Fruit fly (Drosophila melanogaster) whole organism, embryonic: ENCODE results near the gene CG12299.
A peak's percentile ranks its signal among the peaks of the same experiment; 100 is the strongest.

Source experiments
- Aef1 ChIP-seq: fragments of 200-800 bp; sonication (Bioruptor generic); IDR thresholded peaks from 3 replicates; pipeline ENCODE4 v1.3.6; 2022; ENCODE audit warnings: missing biosample characterization, missing genetic modification characterization
- Atf-2 ChIP-seq: fragments of 200-800 bp; sonication (Bioruptor generic); optimal IDR thresholded peaks from 2 replicates; lab custom pipeline; 2016; ENCODE audit warnings: missing biosample characterization, missing genetic modification characterization
- CG10979 ChIP-seq: fragments of 200-800 bp; sonication (Bioruptor generic); optimal IDR thresholded peaks from 2 replicates; lab custom pipeline; 2018; ENCODE audit warnings: missing biosample characterization, mild to moderate bottlenecking, missing genetic modification characterization, moderate library complexity
- CG11093 ChIP-seq: fragments of 200-800 bp; sonication (Bioruptor generic); IDR thresholded peaks from 3 replicates; pipeline ENCODE4 v1.3.6; 2022; ENCODE audit warnings: missing biosample characterization, missing genetic modification characterization
- CG13775 ChIP-seq: fragments of 200-800 bp; sonication (Bioruptor generic); optimal IDR thresholded peaks from 3 replicates; lab custom pipeline; 2017; ENCODE audit warnings: missing biosample characterization, mild to moderate bottlenecking, missing genetic modification characterization
- CG14050 ChIP-seq: fragments of 200-800 bp; sonication (Bioruptor generic); IDR thresholded peaks from 3 replicates; pipeline ENCODE4 v1.3.6; 2022; ENCODE audit warnings: missing biosample characterization, missing genetic modification characterization
- CG15601 ChIP-seq: fragments of 200-800 bp; sonication (Bioruptor generic); optimal IDR thresholded peaks from 3 replicates; lab custom pipeline; 2019; ENCODE audit warnings: missing biosample characterization, mild to moderate bottlenecking, missing genetic modification characterization, moderate library complexity
- CG1603 ChIP-seq: fragments of 200-800 bp; sonication (Bioruptor generic); optimal IDR thresholded peaks from 2 replicates; lab custom pipeline; 2019; ENCODE audit warnings: missing biosample characterization, mild to moderate bottlenecking, missing genetic modification characterization, moderate library complexity
- CG17612 ChIP-seq: fragments of 200-800 bp; sonication (Bioruptor generic); IDR thresholded peaks from 2 replicates; pipeline ENCODE4 v1.3.6; 2022; ENCODE audit warnings: missing biosample characterization, missing genetic modification characterization
- CG1792 ChIP-seq: fragments of 200-800 bp; sonication (Bioruptor generic); optimal IDR thresholded peaks from 2 replicates; lab custom pipeline; 2016; ENCODE audit warnings: missing biosample characterization, missing genetic modification characterization
- CG31441 ChIP-seq: fragments of 200-800 bp; sonication (Bioruptor generic); IDR thresholded peaks from 2 replicates; pipeline ENCODE4 v1.3.6; 2022; ENCODE audit warnings: missing biosample characterization, missing genetic modification characterization
- CG32532 ChIP-seq: fragments of 200-800 bp; sonication (Bioruptor generic); IDR thresholded peaks from 2 replicates; pipeline ENCODE4 v1.3.6; 2022; ENCODE audit warnings: missing biosample characterization, missing genetic modification characterization
- CG34422 ChIP-seq: fragments of 200-800 bp; sonication (Bioruptor generic); IDR thresholded peaks from 3 replicates; pipeline ENCODE4 v1.3.6; 2022; ENCODE audit warnings: missing biosample characterization, missing genetic modification characterization
- CG3838 ChIP-seq: fragments of 200-800 bp; sonication (Bioruptor generic); optimal IDR thresholded peaks from 3 replicates; lab custom pipeline; 2016; ENCODE audit warnings: missing biosample characterization, missing genetic modification characterization
- CG6765 ChIP-seq: fragments of 200-800 bp; sonication (Bioruptor generic); optimal IDR thresholded peaks from 3 replicates; lab custom pipeline; 2017; ENCODE audit warnings: missing biosample characterization, mild to moderate bottlenecking, missing genetic modification characterization
- CG6813 ChIP-seq: fragments of 200-800 bp; sonication (Bioruptor generic); optimal IDR thresholded peaks from 2 replicates; lab custom pipeline; 2017; ENCODE audit warnings: missing biosample characterization, missing genetic modification characterization, mild to moderate bottlenecking, moderate library complexity, missing genetic modification reagents
- CG8924 ChIP-seq: fragments of 200-800 bp; optimal IDR thresholded peaks from 3 replicates; lab custom pipeline; 2019; ENCODE audit warnings: missing biosample characterization, mild to moderate bottlenecking, missing genetic modification characterization, moderate library complexity
- Camta ChIP-seq: fragments of 200-800 bp; sonication (Bioruptor generic); optimal IDR thresholded peaks from 2 replicates; lab custom pipeline; 2016; ENCODE audit warnings: missing biosample characterization, missing genetic modification characterization
- CkIIα-i1 ChIP-seq: fragments of 200-800 bp; sonication (Bioruptor generic); IDR thresholded peaks from 2 replicates; pipeline ENCODE4 v1.3.6; 2022; ENCODE audit warnings: missing biosample characterization, missing genetic modification characterization
- CrebB ChIP-seq: fragments of 200-800 bp; sonication (Bioruptor generic); optimal IDR thresholded peaks from 3 replicates; lab custom pipeline; 2018; ENCODE audit warnings: missing biosample characterization, mild to moderate bottlenecking, missing genetic modification characterization
- Dll ChIP-seq: fragments of 200-800 bp; sonication (Bioruptor generic); IDR thresholded peaks from 4 replicates; pipeline ENCODE4 v1.3.6; 2022; ENCODE audit warnings: missing biosample characterization, missing genetic modification characterization; ENCODE audit not compliant: partially characterized antibody
- Ets97D ChIP-seq: fragments of 200-800 bp; sonication (Bioruptor generic); optimal IDR thresholded peaks from 3 replicates; lab custom pipeline; 2016; ENCODE audit warnings: missing biosample characterization, missing genetic modification characterization
- Hmx ChIP-seq: fragments of 200-800 bp; sonication (Bioruptor generic); optimal IDR thresholded peaks from 2 replicates; lab custom pipeline; 2016; ENCODE audit warnings: missing biosample characterization, missing genetic modification characterization
- Hsf ChIP-seq: fragments of 200-800 bp; sonication (Bioruptor generic); optimal IDR thresholded peaks from 3 replicates; lab custom pipeline; 2016; ENCODE audit warnings: missing biosample characterization, missing genetic modification characterization
- Jarid2 ChIP-seq: fragments of 200-800 bp; sonication (Bioruptor generic); optimal IDR thresholded peaks from 3 replicates; lab custom pipeline; 2017; ENCODE audit warnings: mild to moderate bottlenecking, missing biosample characterization, missing genetic modification reagents, missing genetic modification characterization
- MBD-R2 ChIP-seq: fragments of 200-800 bp; sonication (Bioruptor generic); IDR thresholded peaks from 2 replicates; pipeline ENCODE4 v1.3.6; 2022; ENCODE audit warnings: missing biosample characterization, missing genetic modification characterization
- Med ChIP-seq: fragments of 200-800 bp; sonication (Bioruptor generic); peaks from one replicate; lab custom pipeline; 2016; ENCODE audit warnings: missing biosample characterization, missing genetic modification characterization, mild to moderate bottlenecking, inconsistent platforms, moderate library complexity
- Opbp ChIP-seq: fragments of 200-800 bp; sonication (Bioruptor generic); IDR thresholded peaks from 3 replicates; pipeline ENCODE4 v1.3.6; 2022; ENCODE audit warnings: missing biosample characterization, missing genetic modification characterization; ENCODE audit not compliant: partially characterized antibody
- Ptx1 ChIP-seq: fragments of 200-800 bp; sonication (Bioruptor generic); IDR thresholded peaks from 2 replicates; pipeline ENCODE4 v1.3.6; 2022; ENCODE audit warnings: missing biosample characterization, missing genetic modification characterization
- Stat92E ChIP-seq, 3 experiments: fragments of >200 bp in 2 of 3; fragments of 200-800 bp in 1 of 3; sonication (Bioruptor generic) in 1 of 3; optimal IDR thresholded peaks; 2 replicates each; lab custom pipeline; 2017 to 2019; ENCODE audit warnings: missing biosample characterization in 3 of 3, missing genetic modification characterization in 3 of 3, mild to moderate bottlenecking in 1 of 3, moderate library complexity in 1 of 3
- Trl ChIP-seq, 3 experiments: fragments of >200 bp in 2 of 3; fragments of 200-800 bp in 1 of 3; sonication (Bioruptor generic) in 1 of 3; optimal IDR thresholded peaks; 2 replicates in 1 of 3; 3 replicates in 2 of 3; lab custom pipeline; 2016 to 2017; ENCODE audit warnings: missing biosample characterization in 1 of 3, missing genetic modification characterization in 1 of 3
- ap ChIP-seq: fragments of 200-800 bp; sonication (Bioruptor generic); IDR thresholded peaks from 2 replicates; pipeline ENCODE4 v1.3.6; 2022; ENCODE audit warnings: missing biosample characterization, missing genetic modification characterization
- cg ChIP-seq: fragments of 200-800 bp; sonication (Bioruptor generic); optimal IDR thresholded peaks from 3 replicates; lab custom pipeline; 2019; ENCODE audit warnings: missing biosample characterization, mild to moderate bottlenecking, missing genetic modification characterization, moderate library complexity
- chif ChIP-seq, 2 experiments: fragments of 200-800 bp; sonication (Bioruptor generic); optimal IDR thresholded peaks; 3 replicates each; lab custom pipeline; 2016; ENCODE audit warnings: missing biosample characterization in 2 of 2, missing genetic modification characterization in 2 of 2
- ci ChIP-seq: fragments of 200-800 bp; sonication (Bioruptor generic); IDR thresholded peaks from 3 replicates; pipeline ENCODE4 v1.3.6; 2022; ENCODE audit warnings: missing biosample characterization, missing genetic modification characterization
- dan ChIP-seq: fragments of 200-800 bp; sonication (Bioruptor generic); IDR thresholded peaks from 2 replicates; pipeline ENCODE4 v1.3.6; 2022; ENCODE audit warnings: missing biosample characterization, missing genetic modification characterization
- fu2 ChIP-seq: fragments of 200-800 bp; sonication (Bioruptor generic); optimal IDR thresholded peaks from 2 replicates; lab custom pipeline; 2016; ENCODE audit warnings: missing biosample characterization, missing genetic modification characterization
- hb ChIP-seq: fragments of 200-800 bp; sonication (Bioruptor generic); IDR thresholded peaks from 3 replicates; pipeline ENCODE4 v1.3.6; 2022; ENCODE audit warnings: missing biosample characterization, missing genetic modification characterization; ENCODE audit not compliant: partially characterized antibody
- her ChIP-seq: fragments of 200-800 bp; sonication (Bioruptor generic); optimal IDR thresholded peaks from 2 replicates; lab custom pipeline; 2016; ENCODE audit warnings: missing biosample characterization, missing genetic modification characterization
- kah ChIP-seq: fragments of 200-800 bp; sonication (Bioruptor generic); optimal IDR thresholded peaks from 2 replicates; lab custom pipeline; 2018; ENCODE audit warnings: missing biosample characterization, mild to moderate bottlenecking, missing genetic modification characterization
- luna ChIP-seq: fragments of 200-800 bp; sonication (Bioruptor generic); optimal IDR thresholded peaks from 2 replicates; lab custom pipeline; 2016; ENCODE audit warnings: missing biosample characterization, missing genetic modification characterization
- maf-S ChIP-seq: fragments of 200-800 bp; sonication (Bioruptor generic); optimal IDR thresholded peaks from 2 replicates; lab custom pipeline; 2016; ENCODE audit warnings: missing biosample characterization, missing genetic modification characterization
- nom ChIP-seq: fragments of 200-800 bp; sonication (Bioruptor generic); optimal IDR thresholded peaks from 2 replicates; lab custom pipeline; 2017; ENCODE audit warnings: missing biosample characterization, missing genetic modification characterization, mild to moderate bottlenecking, moderate library complexity, missing genetic modification reagents
- pho ChIP-seq: fragments of 200-800 bp; sonication (Bioruptor generic); optimal IDR thresholded peaks from 2 replicates; lab custom pipeline; 2016; ENCODE audit warnings: missing biosample characterization, missing genetic modification characterization
- ranshi ChIP-seq: fragments of 200-800 bp; sonication (Bioruptor generic); IDR thresholded peaks from 2 replicates; pipeline ENCODE4 v1.3.6; 2022; ENCODE audit warnings: missing biosample characterization, missing genetic modification characterization
- schlank ChIP-seq: fragments of 200-800 bp; sonication (Bioruptor generic); optimal IDR thresholded peaks from 2 replicates; lab custom pipeline; 2018; ENCODE audit warnings: missing biosample characterization, mild to moderate bottlenecking, missing genetic modification characterization
- trh ChIP-seq: fragments of 200-800 bp; sonication (Bioruptor generic); optimal IDR thresholded peaks from 2 replicates; lab custom pipeline; 2016; ENCODE audit warnings: missing biosample characterization, missing genetic modification characterization
- tup ChIP-seq: fragments of 200-800 bp; sonication (Bioruptor generic); optimal IDR thresholded peaks from 2 replicates; lab custom pipeline; 2016; ENCODE audit warnings: missing biosample characterization, mild to moderate bottlenecking, missing genetic modification characterization, moderate library complexity
- z ChIP-seq: fragments of 200-800 bp; sonication (Bioruptor generic); IDR thresholded peaks from 3 replicates; pipeline ENCODE4 v1.3.6; 2022; ENCODE audit warnings: missing biosample characterization, missing genetic modification characterization

CG12299 gene

DNA sequence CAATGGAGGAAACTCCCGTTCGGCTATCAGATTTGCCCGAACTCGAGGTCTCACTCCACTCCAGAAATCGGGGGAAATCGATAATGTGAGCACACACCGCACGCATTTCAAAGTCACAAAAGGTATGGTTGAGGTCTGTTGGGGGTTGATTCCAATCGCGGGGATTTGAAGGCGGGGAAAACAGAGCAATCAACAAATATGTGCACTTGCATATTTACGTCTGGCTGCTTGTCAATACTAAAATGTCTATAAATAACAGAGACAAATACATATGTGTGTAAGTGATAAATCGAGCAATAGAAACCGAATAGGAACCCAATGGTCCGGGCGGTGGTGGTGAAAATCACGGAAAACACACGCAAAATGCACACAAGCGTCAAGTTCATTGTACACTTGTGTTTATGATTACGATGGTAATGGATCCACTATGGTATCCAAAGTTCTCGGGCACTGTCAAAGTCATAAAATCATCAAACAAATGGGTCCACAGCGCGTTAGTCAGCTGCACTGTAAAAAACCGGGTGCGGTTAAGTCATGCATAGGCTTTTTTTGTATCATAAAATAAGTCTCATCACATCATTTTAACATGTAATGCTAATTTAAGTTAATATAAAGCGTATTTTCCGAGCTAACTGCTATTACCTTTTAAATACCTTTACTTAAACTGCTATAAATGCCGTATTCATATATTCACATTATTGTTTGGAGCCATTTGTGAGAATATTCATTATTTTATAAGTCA lies 14.9 kb downstream of the CG12299 start (continued):
- TF ChIP-seq ci (GFP tag; lab: Robert Waterston, UW) (peak; percentile 93), nom (GFP tag; lab: Kevin White, UChicago) (no peak), Med (GFP tag; lab: Kevin White, UChicago) (peak; percentile 96), Stat92E (GFP tag; optimal IDR thresholded peaks at IDR 0.05; lab: Kevin White, UChicago) (peak in 1 of 3 experiments; percentile 31), Dll (GFP tag; lab: Robert Waterston, UW) (no peak), her (GFP tag; lab: Kevin White, UChicago) (peak; percentile 74), CG34422 (peak; percentile 80), CG10979 (peak; percentile 73), Opbp (GFP tag; lab: Robert Waterston, UW) (no peak), Trl (optimal IDR thresholded peaks at IDR 0.05; lab: Kevin White, UChicago) (no peak), Trl (GFP tag; optimal IDR thresholded peaks at IDR 0.05; lab: Kevin White, UChicago) (peak; percentile 94), CrebB (tag; lab: Kevin White, UChicago) (peak; percentile 87), CG1792 (GFP tag; lab: Kevin White, UChicago) (peak; percentile 97), Ptx1 (GFP tag; lab: Robert Waterston, UW) (0 out of 2 replicates have a peak, but pooled peaks have one; percentile 51), Jarid2 (peak; percentile 76), Hmx (GFP tag; lab: Kevin White, UChicago) (no peak), Camta (GFP tag; lab: Kevin White, UChicago) (peak; percentile 94), ap (peak; percentile 52; the same call in 1 of the 2 replicates), CG15601 (tag; lab: Kevin White, UChicago) (peak; percentile 95), cg (GFP tag; lab: Kevin White, UChicago) (peak; percentile 45), CG8924 (tag; lab: Kevin White, UChicago) (peak; percentile 72), Hsf (GFP tag; lab: Kevin White, UChicago) (peak; percentile 78), CG6813 (GFP tag; lab: Kevin White, UChicago) (peak; percentile 96), maf-S (GFP tag; lab: Kevin White, UChicago) (peak; percentile 76), CG14050 (GFP tag; lab: Robert Waterston, UW) (peak; percentile 51), Aef1 (GFP tag; lab: Robert Waterston, UW) (no peak), CG1603 (tag; lab: Kevin White, UChicago) (peak; percentile 97), Ets97D (GFP tag; lab: Kevin White, UChicago) (peak; percentile 54), schlank (tag; lab: Kevin White, UChicago) (peak; percentile 67), dan (GFP tag; lab: Robert Waterston, UW) (no peak), tup (GFP tag; lab: Kevin White, UChicago) (peak; percentile 86), CG32532 (GFP tag; lab: Robert Waterston, UW) (peak; percentile 19; the same call in 1 of the 2 replicates), fu2 (GFP tag; lab: Kevin White, UChicago) (peak; percentile 60), CG3838 (GFP tag; lab: Kevin White, UChicago) (peak; percentile 85), Atf-2 (GFP tag; lab: Kevin White, UChicago) (peak; percentile 87), chif (GFP tag; optimal IDR thresholded peaks at IDR 0.05; lab: Kevin White, UChicago) (peak; percentile 88 to 93), MBD-R2 (GFP tag; lab: Robert Waterston, UW) (peak; percentile 23; the same call in 1 of the 2 replicates), CG11093 (GFP tag; lab: Robert Waterston, UW) (peak; percentile 84), trh (GFP tag; lab: Kevin White, UChicago) (peak; percentile 88), ranshi (GFP tag; lab: Robert Waterston, UW) (peak; percentile 75), CG31441 (GFP tag; lab: Robert Waterston, UW) (peak; percentile 84), luna (GFP tag; lab: Kevin White, UChicago) (no peak), CG13775 (peak; percentile 74), CkIIα-i1 (GFP tag; lab: Robert Waterston, UW) (peak; percentile 58; the same call in 1 of the 2 replicates), CG6765 (GFP tag; lab: Kevin White, UChicago) (peak; percentile 56), pho (peak; percentile 55), kah (GFP tag; lab: Kevin White, UChicago) (peak; percentile 68), CG17612 (GFP tag; lab: Robert Waterston, UW) (peak; percentile 81), z (GFP tag; lab: Robert Waterston, UW) (peak; percentile 68), hb (no peak)
